Fruit fly (Drosophila melanogaster) whole organism, pupa: ENCODE data around the gene Ndfip.

Source experiments
- CG13204 ChIP-seq: fragments of 200-800 bp; sonication (Bioruptor generic); optimal IDR thresholded peaks from 2 replicates; lab custom pipeline; 2018; ENCODE audit warnings: missing biosample characterization, mild to moderate bottlenecking, missing genetic modification characterization, moderate library complexity
- CG8159 ChIP-seq: fragments of 200-800 bp; sonication (Bioruptor generic); optimal IDR thresholded peaks from 3 replicates; lab custom pipeline; 2018; ENCODE audit warnings: missing biosample characterization, mild to moderate bottlenecking, missing genetic modification characterization, moderate library complexity
- Pif1B ChIP-seq: fragments of 200-800 bp; sonication (Bioruptor generic); optimal IDR thresholded peaks from 3 replicates; lab custom pipeline; 2016; ENCODE audit warnings: missing biosample characterization, missing genetic modification characterization

dm6 chr3L:17667642-17668362, 13.7 kb upstream of the Ndfip start:
- TF ChIP-seq Pif1B (GFP tag; lab: Kevin White, UChicago) (no peak), CG13204 (no peak), CG8159 (no peak)
